Fruit fly (Drosophila melanogaster): ENCODE measurements around the gene Vps39.

Gene Vps39

dm6 chr3R:18274328-18275098 is at the start of gene Vps39, which contains the start of gene eIF1A:
Vps39 (minus strand) TSS chr3R:18274446.
eIF1A (plus strand) TSS chr3R:18274665.
- TF ChIP-seq psq (optimal IDR thresholded peaks at IDR 0.05) (no peak), h (optimal IDR thresholded peaks at IDR 0.05) (no peak), ttk (optimal IDR thresholded peaks at IDR 0.05) (no peak), Sin3A (optimal IDR thresholded peaks at IDR 0.05) (no peak), insv (optimal IDR thresholded peaks at IDR 0.05) (no peak), Myc (optimal IDR thresholded peaks at IDR 0.05) (no peak)

dm6 chr3R:18314824-18315690 is 40.8 kb upstream of the Vps39 start:
- TF ChIP-seq Sin3A (optimal IDR thresholded peaks at IDR 0.05) (no peak), h (optimal IDR thresholded peaks at IDR 0.05) (no peak), insv (optimal IDR thresholded peaks at IDR 0.05) (no peak), Myc (optimal IDR thresholded peaks at IDR 0.05) (no peak), psq (optimal IDR thresholded peaks at IDR 0.05) (no peak), ttk (optimal IDR thresholded peaks at IDR 0.05) (no peak)

- no peak for TF ChIP-seq ttk (optimal IDR thresholded peaks at IDR 0.05)
- no peak for TF ChIP-seq psq (optimal IDR thresholded peaks at IDR 0.05)
- TF ChIP-seq Sin3A (optimal IDR thresholded peaks at IDR 0.05) = no peak
- no peak for TF ChIP-seq h (optimal IDR thresholded peaks at IDR 0.05)
- no peak for TF ChIP-seq insv (optimal IDR thresholded peaks at IDR 0.05)
Observed at dm6 chr3R:18314320-18314719, 40.1 kb upstream of the Vps39 start, which contains the start of gene PKD. PKD (minus strand) TSS chr3R:18314407.

dm6 chr3R:18312761-18313160 is 38.5 kb upstream of the Vps39 start:
- TF ChIP-seq insv (optimal IDR thresholded peaks at IDR 0.05) (no peak), psq (optimal IDR thresholded peaks at IDR 0.05) (no peak), Sin3A (optimal IDR thresholded peaks at IDR 0.05) (no peak), Myc (optimal IDR thresholded peaks at IDR 0.05) (no peak), h (optimal IDR thresholded peaks at IDR 0.05) (no peak), ttk (optimal IDR thresholded peaks at IDR 0.05) (no peak)

- TF ChIP-seq insv (optimal IDR thresholded peaks at IDR 0.05) = no peak
- no peak for TF ChIP-seq h (optimal IDR thresholded peaks at IDR 0.05)
- TF ChIP-seq Sin3A (optimal IDR thresholded peaks at IDR 0.05) = no peak
- no peak for TF ChIP-seq psq (optimal IDR thresholded peaks at IDR 0.05)
- no peak for TF ChIP-seq ttk (optimal IDR thresholded peaks at IDR 0.05)
- TF ChIP-seq Myc (optimal IDR thresholded peaks at IDR 0.05) = no peak
Observed at dm6 chr3R:18311368-18311919, 37.2 kb upstream of the Vps39 start.

dm6 chr3R:18310766-18311367 is 36.6 kb upstream of the Vps39 start:
- TF ChIP-seq psq (optimal IDR thresholded peaks at IDR 0.05) (no peak), Myc (optimal IDR thresholded peaks at IDR 0.05) (no peak), Sin3A (optimal IDR thresholded peaks at IDR 0.05) (no peak), insv (optimal IDR thresholded peaks at IDR 0.05) (no peak), ttk (optimal IDR thresholded peaks at IDR 0.05) (no peak), h (optimal IDR thresholded peaks at IDR 0.05) (no peak)

dm6 chr3R:18309910-18310309 is 35.7 kb upstream of the Vps39 start:
- TF ChIP-seq insv (optimal IDR thresholded peaks at IDR 0.05) = no peak
- no peak for TF ChIP-seq ttk (optimal IDR thresholded peaks at IDR 0.05)
- TF ChIP-seq Myc (optimal IDR thresholded peaks at IDR 0.05) = no peak
- no peak for TF ChIP-seq Sin3A (optimal IDR thresholded peaks at IDR 0.05)
- no peak for TF ChIP-seq h (optimal IDR thresholded peaks at IDR 0.05)
- no peak for TF ChIP-seq psq (optimal IDR thresholded peaks at IDR 0.05)

dm6 chr3R:18302749-18303148 is 28.5 kb upstream of the Vps39 start, which contains the start of gene CG7126:
CG7126 (minus strand) TSS chr3R:18302849.
- TF ChIP-seq Sin3A (optimal IDR thresholded peaks at IDR 0.05) (no peak), h (optimal IDR thresholded peaks at IDR 0.05) (no peak)

- TF ChIP-seq h (optimal IDR thresholded peaks at IDR 0.05) (no peak), Myc (optimal IDR thresholded peaks at IDR 0.05) (no peak), insv (optimal IDR thresholded peaks at IDR 0.05) (no peak), Sin3A (optimal IDR thresholded peaks at IDR 0.05) (no peak), ttk (optimal IDR thresholded peaks at IDR 0.05) (no peak), psq (optimal IDR thresholded peaks at IDR 0.05) (no peak)
Observed at dm6 chr3R:18301569-18301968, 27.3 kb upstream of the Vps39 start, which contains the start of gene Polr1E. Polr1E (minus strand) TSS chr3R:18301728.

dm6 chr3R:18298900-18299321 is 24.7 kb upstream of the Vps39 start, which contains the start of gene Dlc90F:
Dlc90F (plus strand) TSS chr3R:18299229.
- TF ChIP-seq ttk (optimal IDR thresholded peaks at IDR 0.05) = no peak
- TF ChIP-seq Sin3A (optimal IDR thresholded peaks at IDR 0.05) = no peak
- TF ChIP-seq psq (optimal IDR thresholded peaks at IDR 0.05) = no peak
- TF ChIP-seq insv (optimal IDR thresholded peaks at IDR 0.05) = no peak
- no peak for TF ChIP-seq Myc (optimal IDR thresholded peaks at IDR 0.05)
- TF ChIP-seq h (optimal IDR thresholded peaks at IDR 0.05) = no peak

- TF ChIP-seq h (optimal IDR thresholded peaks at IDR 0.05) (no peak), psq (optimal IDR thresholded peaks at IDR 0.05) (no peak), ttk (optimal IDR thresholded peaks at IDR 0.05) (no peak), Sin3A (optimal IDR thresholded peaks at IDR 0.05) (no peak), Myc (optimal IDR thresholded peaks at IDR 0.05) (no peak), insv (optimal IDR thresholded peaks at IDR 0.05) (no peak)
Observed at dm6 chr3R:18298298-18298899, 24.2 kb upstream of the Vps39 start.

Measured in Kc167 (cell line).